Worm (Caenorhabditis elegans): ENCODE results near the gene ptrn-1.

DNA sequence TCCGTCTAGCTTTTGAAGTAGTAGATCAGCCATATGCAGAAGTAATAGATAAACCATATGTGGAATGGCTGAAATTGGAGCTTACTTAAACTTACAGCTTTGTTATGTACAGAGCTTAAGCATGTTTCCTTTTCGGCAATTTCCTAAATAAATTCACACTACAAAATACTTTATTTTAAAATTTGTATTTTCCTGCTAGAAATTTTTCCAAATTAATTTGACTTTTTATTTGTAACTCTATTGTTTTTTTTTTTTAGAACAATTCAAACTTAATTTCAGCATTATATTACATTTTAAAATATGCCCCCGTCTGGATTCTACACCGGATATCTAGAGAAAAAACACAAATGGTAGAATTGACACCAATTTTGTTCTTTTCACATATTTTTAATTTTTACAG lies 16.9 kb downstream of the ptrn-1 start, which contains the start of gene F35B3.3:
- TF ChIP-seq tra-4 (tag; optimal IDR thresholded peaks at IDR 0.05) (no peak), hmbx-1 (tag; optimal IDR thresholded peaks at IDR 0.05) (no peak), tbx-11 (GFP tag; IDR thresholded peaks at IDR 0.05) (no peak), scrt-1 (GFP tag; IDR thresholded peaks at IDR 0.05) (no peak), tbx-37 (GFP tag; conservative IDR thresholded peaks at IDR 0.05) (no peak), hmg-4 (GFP tag; optimal IDR thresholded peaks at IDR 0.05) (no peak), flt-1 (GFP tag; IDR thresholded peaks at IDR 0.05) (no peak), ama-1 (optimal IDR thresholded peaks at IDR 0.05) (no peak), ceh-36 (tag; optimal IDR thresholded peaks at IDR 0.05) (no peak), pes-1 (GFP tag; IDR thresholded peaks at IDR 0.05) (no peak), hnd-1 (tag; optimal IDR thresholded peaks at IDR 0.05) (no peak)
